Worm (Caenorhabditis elegans): ENCODE results near the gene H12C20.7.

DNA sequence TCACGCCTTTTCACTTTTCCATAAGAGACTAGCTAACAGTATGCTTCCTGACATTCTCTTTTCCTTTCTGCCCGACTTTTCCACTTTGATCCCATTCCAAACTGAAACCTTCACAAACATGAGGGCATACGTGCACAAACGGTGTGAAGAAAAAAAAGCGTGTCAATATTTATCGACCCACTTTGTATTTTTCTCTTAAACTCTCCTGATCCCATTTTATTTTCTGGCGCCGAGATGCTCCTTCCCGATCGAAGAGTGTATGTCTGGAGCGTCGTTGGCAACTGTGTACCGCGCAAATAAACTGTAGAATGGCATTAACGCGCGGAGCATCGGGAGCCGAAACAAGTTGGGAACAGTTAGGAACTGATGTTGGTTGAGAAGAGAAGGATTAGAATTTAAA, 43.2 kb downstream of the H12C20.7 start:
- TF ChIP-seq lin-15B (tag; optimal IDR thresholded peaks at IDR 0.05), result no peak
- TF ChIP-seq daf-12 (tag; optimal IDR thresholded peaks at IDR 0.05), result no peak
- no peak for TF ChIP-seq aly-2 (tag; optimal IDR thresholded peaks at IDR 0.05)
- TF ChIP-seq snpc-4 (tag; optimal IDR thresholded peaks at IDR 0.05), result no peak
- no peak for TF ChIP-seq zag-1 (tag; optimal IDR thresholded peaks at IDR 0.05)
- TF ChIP-seq ztf-4 (tag; optimal IDR thresholded peaks at IDR 0.05), result no peak
- TF ChIP-seq elt-1 (tag; optimal IDR thresholded peaks at IDR 0.05), result no peak
- no peak for TF ChIP-seq nhr-23 (tag; optimal IDR thresholded peaks at IDR 0.05)
- TF ChIP-seq ceh-9 (tag; optimal IDR thresholded peaks at IDR 0.05), result no peak
- no peak for TF ChIP-seq unc-62 (GFP tag; optimal IDR thresholded peaks at IDR 0.05)
- TF ChIP-seq mdl-1 (tag; optimal IDR thresholded peaks at IDR 0.05), result no peak
- no peak for TF ChIP-seq elt-3 (tag; optimal IDR thresholded peaks at IDR 0.05)
